Worm (Caenorhabditis elegans): Measurements from ENCODE around the gene R09F10.3.

R09F10.3 gene

ce11 chrX:8286740-8287299 lies 7.6 kb upstream of the R09F10.3 start, which contains the start of gene sec-16A.2:
sec-16A.2 (plus strand) TSS chrX:8287249.
- TF ChIP-seq mls-2 (tag; optimal IDR thresholded peaks at IDR 0.05) (peak; percentile 23), nhr-28 (tag; optimal IDR thresholded peaks at IDR 0.05) (no peak), unc-62 (GFP tag; optimal IDR thresholded peaks at IDR 0.05) (no peak), elt-3 (tag; optimal IDR thresholded peaks at IDR 0.05) (no peak), ceh-83 (GFP tag; optimal IDR thresholded peaks at IDR 0.05) (no peak), snpc-4 (tag; optimal IDR thresholded peaks at IDR 0.05) (no peak), zip-8 (tag; optimal IDR thresholded peaks at IDR 0.05) (no peak), sem-2 (GFP tag; optimal IDR thresholded peaks at IDR 0.05) (no peak), flh-1 (GFP tag; optimal IDR thresholded peaks at IDR 0.05) (no peak), unc-39 (tag; optimal IDR thresholded peaks at IDR 0.05) (no peak), bed-3 (GFP tag; optimal IDR thresholded peaks at IDR 0.05) (no peak), nhr-12 (tag; optimal IDR thresholded peaks at IDR 0.05) (no peak), elt-1 (tag; optimal IDR thresholded peaks at IDR 0.05; ENCODE audit: borderline replicate concordance, insufficient read depth) (no peak), ceh-39 (tag; optimal IDR thresholded peaks at IDR 0.05) (peak; percentile 68), nhr-237 (tag; optimal IDR thresholded peaks at IDR 0.05) (peak; percentile 69), lin-32 (GFP tag; optimal IDR thresholded peaks at IDR 0.05) (no peak), blmp-1 (tag; optimal IDR thresholded peaks at IDR 0.05) (no peak), lsy-2 (tag; optimal IDR thresholded peaks at IDR 0.05) (peak; percentile 48), lin-13 (tag; optimal IDR thresholded peaks at IDR 0.05) (peak; percentile 9), hlh-1 (tag; optimal IDR thresholded peaks at IDR 0.05) (peak; percentile 43), mep-1 (tag; optimal IDR thresholded peaks at IDR 0.05) (peak; percentile 92), nhr-76 (tag; optimal IDR thresholded peaks at IDR 0.05) (no peak), sptf-1 (tag; optimal IDR thresholded peaks at IDR 0.05) (peak; percentile 33), M03D4.4 (tag; optimal IDR thresholded peaks at IDR 0.05) (no peak), ceh-43 (GFP tag; optimal IDR thresholded peaks at IDR 0.05) (no peak), tbx-8 (GFP tag; optimal IDR thresholded peaks at IDR 0.05) (no peak), ces-1 (GFP tag; optimal IDR thresholded peaks at IDR 0.05) (no peak), unc-120 (tag; optimal IDR thresholded peaks at IDR 0.05; ENCODE audit: poor library complexity, severe bottlenecking) (peak; percentile 88), pha-4 (tag; optimal IDR thresholded peaks at IDR 0.05) (peak; percentile 59), ham-2 (GFP tag; optimal IDR thresholded peaks at IDR 0.05) (no peak), mab-5 (tag; optimal IDR thresholded peaks at IDR 0.05) (no peak), cnd-1 (tag; optimal IDR thresholded peaks at IDR 0.05) (peak; percentile 17), nhr-2 (tag; optimal IDR thresholded peaks at IDR 0.05) (no peak), drap-1 (GFP tag; optimal IDR thresholded peaks at IDR 0.05) (peak; percentile 59), ztf-11 (tag; optimal IDR thresholded peaks at IDR 0.05) (no peak)

DNA sequence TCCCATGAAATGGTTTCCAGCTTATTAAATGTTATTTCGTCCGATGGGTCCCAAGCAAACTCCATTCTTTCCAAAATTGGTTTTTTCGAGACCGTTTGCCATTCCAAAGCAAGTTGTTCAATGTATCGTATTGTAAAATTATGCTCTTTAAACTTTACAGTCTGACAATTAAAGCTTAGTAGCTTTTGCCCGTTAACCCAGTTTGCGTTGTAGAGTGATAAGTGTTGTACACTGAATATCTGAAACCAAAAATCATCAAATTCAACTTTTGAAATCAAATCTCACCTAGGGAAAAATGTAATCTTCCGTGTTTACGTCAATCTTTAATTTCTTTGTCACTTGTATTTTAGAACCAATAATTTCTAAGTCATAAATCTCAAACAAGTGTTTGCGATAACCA lies 2.9 kb downstream of the R09F10.3 start:
- TF ChIP-seq nhr-2 (tag; optimal IDR thresholded peaks at IDR 0.05) (no peak), lin-32 (GFP tag; optimal IDR thresholded peaks at IDR 0.05) (no peak), ztf-11 (tag; optimal IDR thresholded peaks at IDR 0.05) (no peak), hlh-1 (tag; optimal IDR thresholded peaks at IDR 0.05) (no peak), nhr-237 (tag; optimal IDR thresholded peaks at IDR 0.05) (no peak), mep-1 (tag; optimal IDR thresholded peaks at IDR 0.05) (no peak), tbx-8 (GFP tag; optimal IDR thresholded peaks at IDR 0.05) (no peak), mab-5 (tag; optimal IDR thresholded peaks at IDR 0.05) (no peak), unc-120 (tag; optimal IDR thresholded peaks at IDR 0.05; ENCODE audit: poor library complexity, severe bottlenecking) (no peak), elt-1 (tag; optimal IDR thresholded peaks at IDR 0.05; ENCODE audit: borderline replicate concordance, insufficient read depth) (no peak), mls-2 (tag; optimal IDR thresholded peaks at IDR 0.05) (no peak), sptf-1 (tag; optimal IDR thresholded peaks at IDR 0.05) (no peak), ceh-43 (GFP tag; optimal IDR thresholded peaks at IDR 0.05) (no peak)

ce11 chrX:8299554-8299953 lies 5.1 kb downstream of the R09F10.3 start, which contains the start of gene ced-13:
ced-13 (minus strand) TSS chrX:8299654.
- no peak for TF ChIP-seq bed-3 (GFP tag; optimal IDR thresholded peaks at IDR 0.05)
- TF ChIP-seq unc-39 (tag; optimal IDR thresholded peaks at IDR 0.05): no peak
- TF ChIP-seq nhr-12 (tag; optimal IDR thresholded peaks at IDR 0.05): no peak
- no peak for TF ChIP-seq M03D4.4 (tag; optimal IDR thresholded peaks at IDR 0.05)
- no peak for TF ChIP-seq mep-1 (tag; optimal IDR thresholded peaks at IDR 0.05)
- TF ChIP-seq ztf-11 (tag; optimal IDR thresholded peaks at IDR 0.05): no peak
